Fruit fly (Drosophila melanogaster) whole organism, embryonic: ENCODE results near the gene ssp.
A peak's percentile ranks its signal among the peaks of the same experiment; 100 is the strongest.

Source experiments
- ATbp ChIP-seq: fragments of 200-800 bp; sonication (Bioruptor generic); optimal IDR thresholded peaks from 2 replicates; lab custom pipeline; 2017; ENCODE audit warnings: missing biosample characterization, mild to moderate bottlenecking, missing genetic modification characterization, missing genetic modification reagents
- Atf6 ChIP-seq: fragments of 200-800 bp; sonication (Bioruptor generic); IDR thresholded peaks from 2 replicates; pipeline ENCODE4 v1.3.6; 2022; ENCODE audit warnings: missing biosample characterization, missing genetic modification characterization
- C15 ChIP-seq: fragments of 200-800 bp; sonication (Bioruptor generic); IDR thresholded peaks from 3 replicates; pipeline ENCODE4 v1.3.6; 2022; ENCODE audit warnings: missing biosample characterization, missing genetic modification characterization
- CG10431 ChIP-seq: fragments of 200-800 bp; sonication (Bioruptor generic); optimal IDR thresholded peaks from 3 replicates; lab custom pipeline; 2018; ENCODE audit warnings: missing biosample characterization, mild to moderate bottlenecking, missing genetic modification characterization
- CG12236 ChIP-seq: fragments of 200-800 bp; sonication (Bioruptor generic); optimal IDR thresholded peaks from 2 replicates; lab custom pipeline; 2016; ENCODE audit warnings: missing biosample characterization, missing genetic modification characterization
- CG13624 ChIP-seq: fragments of 200-800 bp; sonication (Bioruptor generic); optimal IDR thresholded peaks from 2 replicates; lab custom pipeline; 2016; ENCODE audit warnings: missing biosample characterization, missing genetic modification characterization
- CG14667 ChIP-seq: fragments of 200-800 bp; sonication (Bioruptor generic); IDR thresholded peaks from 2 replicates; pipeline ENCODE4 v1.3.6; 2022; ENCODE audit warnings: missing biosample characterization, missing genetic modification characterization
- CG17186 ChIP-seq: fragments of 200-800 bp; sonication (Bioruptor generic); optimal IDR thresholded peaks from 3 replicates; lab custom pipeline; 2017; ENCODE audit warnings: missing biosample characterization, missing genetic modification reagents, missing genetic modification characterization
- CG17568 ChIP-seq: fragments of 200-800 bp; sonication (Bioruptor generic); optimal IDR thresholded peaks from 2 replicates; lab custom pipeline; 2018; ENCODE audit warnings: missing biosample characterization, mild to moderate bottlenecking, missing genetic modification characterization, moderate library complexity
- CG17802 ChIP-seq: fragments of 200-800 bp; sonication (Bioruptor generic); optimal IDR thresholded peaks from 2 replicates; lab custom pipeline; 2018; ENCODE audit warnings: missing biosample characterization, mild to moderate bottlenecking, missing genetic modification characterization, moderate library complexity
- CG18619 ChIP-seq: fragments of 200-800 bp; sonication (Bioruptor generic); optimal IDR thresholded peaks from 3 replicates; lab custom pipeline; 2017; ENCODE audit warnings: missing biosample characterization, mild to moderate bottlenecking, missing genetic modification characterization
- CG2116 ChIP-seq: fragments of 200-800 bp; sonication (Bioruptor generic); optimal IDR thresholded peaks from 3 replicates; lab custom pipeline; 2018; ENCODE audit warnings: missing biosample characterization, mild to moderate bottlenecking, missing genetic modification characterization
- CG30020 ChIP-seq: fragments of 200-800 bp; optimal IDR thresholded peaks from 2 replicates; lab custom pipeline; 2019; ENCODE audit warnings: missing biosample characterization, mild to moderate bottlenecking, missing genetic modification characterization, moderate library complexity
- CG31224 ChIP-seq: fragments of 200-800 bp; sonication (Bioruptor generic); IDR thresholded peaks from 2 replicates; pipeline ENCODE4 v1.3.6; 2022; ENCODE audit warnings: missing biosample characterization, missing genetic modification characterization
- CG4707 ChIP-seq: fragments of 200-800 bp; sonication (Bioruptor generic); optimal IDR thresholded peaks from 2 replicates; lab custom pipeline; 2018; ENCODE audit warnings: missing biosample characterization, mild to moderate bottlenecking, missing genetic modification characterization, moderate library complexity
- CG6654 ChIP-seq: fragments of 200-800 bp; sonication (Bioruptor generic); optimal IDR thresholded peaks from 2 replicates; lab custom pipeline; 2017; ENCODE audit warnings: missing biosample characterization, mild to moderate bottlenecking, missing genetic modification characterization
- CG7271 ChIP-seq: fragments of 200-800 bp; sonication (Bioruptor generic); optimal IDR thresholded peaks from 2 replicates; lab custom pipeline; 2018; ENCODE audit warnings: missing biosample characterization, mild to moderate bottlenecking, missing genetic modification characterization, moderate library complexity
- CG7556 ChIP-seq: fragments of 200-800 bp; sonication (Bioruptor generic); optimal IDR thresholded peaks from 2 replicates; lab custom pipeline; 2017; ENCODE audit warnings: missing biosample characterization, mild to moderate bottlenecking, missing genetic modification characterization
- CG7745 ChIP-seq: fragments of 200-800 bp; sonication (Bioruptor generic); optimal IDR thresholded peaks from 2 replicates; lab custom pipeline; 2018; ENCODE audit warnings: missing biosample characterization, mild to moderate bottlenecking, missing genetic modification characterization, moderate library complexity
- CG8765 ChIP-seq: fragments of 200-800 bp; sonication (Bioruptor generic); IDR thresholded peaks from 2 replicates; pipeline ENCODE4 v1.3.6; 2022; ENCODE audit warnings: missing biosample characterization, missing genetic modification characterization
- CHES-1-like ChIP-seq: fragments of 200-800 bp; sonication (Bioruptor generic); optimal IDR thresholded peaks from 2 replicates; lab custom pipeline; 2016; ENCODE audit warnings: missing biosample characterization, missing genetic modification characterization
- E2f2 ChIP-seq: fragments of 200-800 bp; sonication (Bioruptor generic); IDR thresholded peaks from 2 replicates; pipeline ENCODE4 v1.3.6; 2022; ENCODE audit warnings: missing biosample characterization, missing genetic modification characterization
- Fer2 ChIP-seq: fragments of 200-800 bp; sonication (Bioruptor generic); optimal IDR thresholded peaks from 2 replicates; lab custom pipeline; 2018; ENCODE audit warnings: missing biosample characterization, mild to moderate bottlenecking, missing genetic modification characterization, moderate library complexity
- HLHmδ ChIP-seq: fragments of 200-800 bp; sonication (Bioruptor generic); optimal IDR thresholded peaks from 2 replicates; lab custom pipeline; 2018; ENCODE audit warnings: missing biosample characterization, mild to moderate bottlenecking, missing genetic modification characterization, moderate library complexity
- NC2β ChIP-seq: fragments of 200-800 bp; sonication (Bioruptor generic); optimal IDR thresholded peaks from 2 replicates; lab custom pipeline; 2016; ENCODE audit warnings: missing biosample characterization, missing genetic modification characterization
- Nf-YC ChIP-seq: fragments of 200-800 bp; optimal IDR thresholded peaks from 3 replicates; lab custom pipeline; 2019; ENCODE audit warnings: missing biosample characterization, mild to moderate bottlenecking, missing genetic modification characterization, moderate library complexity
- NfI ChIP-seq: fragments of 200-800 bp; sonication (Bioruptor generic); optimal IDR thresholded peaks from 3 replicates; lab custom pipeline; 2018; ENCODE audit warnings: missing biosample characterization, mild to moderate bottlenecking, missing genetic modification characterization, moderate library complexity
- Six4 ChIP-seq: fragments of 200-800 bp; sonication (Bioruptor generic); optimal IDR thresholded peaks from 2 replicates; lab custom pipeline; 2016; ENCODE audit warnings: missing biosample characterization, missing genetic modification characterization
- abd-A ChIP-seq: fragments of 200-800 bp; sonication (Bioruptor generic); optimal IDR thresholded peaks from 3 replicates; lab custom pipeline; 2019; ENCODE audit warnings: missing biosample characterization, mild to moderate bottlenecking, missing genetic modification characterization, moderate library complexity
- br ChIP-seq: fragments of >200 bp; optimal IDR thresholded peaks from 2 replicates; lab custom pipeline; 2017
- chm ChIP-seq: fragments of 200-800 bp; sonication (Bioruptor generic); IDR thresholded peaks from 2 replicates; pipeline ENCODE4 v1.3.6; 2022; ENCODE audit warnings: missing biosample characterization, missing genetic modification characterization
- ci ChIP-seq: fragments of 200-800 bp; sonication (Bioruptor generic); IDR thresholded peaks from 3 replicates; pipeline ENCODE4 v1.3.6; 2022; ENCODE audit warnings: missing biosample characterization, missing genetic modification characterization
- ems ChIP-seq: fragments of 200-800 bp; sonication (Bioruptor generic); optimal IDR thresholded peaks from 3 replicates; lab custom pipeline; 2016; ENCODE audit warnings: missing biosample characterization, missing genetic modification characterization
- eyg ChIP-seq: fragments of 200-800 bp; sonication (Bioruptor generic); optimal IDR thresholded peaks from 3 replicates; lab custom pipeline; 2016; ENCODE audit warnings: missing biosample characterization, missing genetic modification characterization
- ftz-f1 ChIP-seq: fragments of 200-800 bp; sonication (Bioruptor generic); optimal IDR thresholded peaks from 2 replicates; lab custom pipeline; 2016; ENCODE audit warnings: missing biosample characterization, missing genetic modification characterization
- gem ChIP-seq: fragments of 200-800 bp; sonication (Bioruptor generic); optimal IDR thresholded peaks from 2 replicates; lab custom pipeline; 2019; ENCODE audit warnings: missing biosample characterization, mild to moderate bottlenecking, missing genetic modification characterization, moderate library complexity
- gfzf ChIP-seq: fragments of 200-800 bp; sonication (Bioruptor generic); optimal IDR thresholded peaks from 2 replicates; lab custom pipeline; 2016; ENCODE audit warnings: missing biosample characterization, mild to moderate bottlenecking, missing genetic modification characterization, moderate library complexity
- her ChIP-seq: fragments of 200-800 bp; sonication (Bioruptor generic); optimal IDR thresholded peaks from 2 replicates; lab custom pipeline; 2016; ENCODE audit warnings: missing biosample characterization, missing genetic modification characterization
- ind ChIP-seq: fragments of 200-800 bp; sonication (Bioruptor generic); optimal IDR thresholded peaks from 3 replicates; lab custom pipeline; 2016; ENCODE audit warnings: missing biosample characterization, missing genetic modification characterization
- lab ChIP-seq: fragments of 200-800 bp; sonication (Bioruptor generic); optimal IDR thresholded peaks from 3 replicates; lab custom pipeline; 2017; ENCODE audit warnings: missing biosample characterization, missing genetic modification characterization, mild to moderate bottlenecking, moderate library complexity, missing genetic modification reagents
- lbe ChIP-seq: fragments of 200-800 bp; sonication (Bioruptor generic); optimal IDR thresholded peaks from 2 replicates; lab custom pipeline; 2016; ENCODE audit warnings: missing biosample characterization, mild to moderate bottlenecking, missing genetic modification characterization
- mirr ChIP-seq: fragments of 200-800 bp; sonication (Bioruptor generic); optimal IDR thresholded peaks from 3 replicates; lab custom pipeline; 2018; ENCODE audit warnings: missing biosample characterization, mild to moderate bottlenecking, missing genetic modification characterization
- pan ChIP-seq, 4 experiments: fragments of >200 bp in 3 of 4; fragments of 200-800 bp in 1 of 4; sonication (Bioruptor generic) in 1 of 4; optimal IDR thresholded peaks in 3 of 4; IDR thresholded peaks in 1 of 4; 2 replicates each; pipeline versions ENCODE4 v1.3.6 to Lab custom; 2017 to 2022; ENCODE audit warnings: missing biosample characterization in 2 of 4, missing genetic modification characterization in 2 of 4, mixed read lengths in 1 of 4
- rib ChIP-seq: fragments of 200-800 bp; sonication (Bioruptor generic); IDR thresholded peaks from 2 replicates; pipeline ENCODE4 v1.3.6; 2022; ENCODE audit warnings: missing biosample characterization, missing genetic modification characterization
- ro ChIP-seq: fragments of 200-800 bp; sonication (Bioruptor generic); IDR thresholded peaks from 2 replicates; pipeline ENCODE4 v1.3.6; 2022; ENCODE audit warnings: missing biosample characterization, missing genetic modification characterization
- salm ChIP-seq: fragments of 200-800 bp; sonication (Bioruptor generic); optimal IDR thresholded peaks from 2 replicates; lab custom pipeline; 2018; ENCODE audit warnings: missing biosample characterization, mild to moderate bottlenecking, missing genetic modification characterization
- sd ChIP-seq: fragments of 200-800 bp; sonication (Bioruptor generic); optimal IDR thresholded peaks from 3 replicates; lab custom pipeline; 2018; ENCODE audit warnings: missing biosample characterization, mild to moderate bottlenecking, missing genetic modification characterization, moderate library complexity
- so ChIP-seq: fragments of 200-800 bp; sonication (Bioruptor generic); IDR thresholded peaks from 3 replicates; pipeline ENCODE4 v1.3.6; 2022; ENCODE audit warnings: missing biosample characterization, missing genetic modification characterization
- vfl ChIP-seq: fragments of 200-800 bp; sonication (Bioruptor generic); optimal IDR thresholded peaks from 2 replicates; lab custom pipeline; 2016; ENCODE audit warnings: missing biosample characterization, missing genetic modification characterization
- wor ChIP-seq: fragments of 200-800 bp; sonication (Bioruptor generic); IDR thresholded peaks from 2 replicates; pipeline ENCODE4 v1.3.6; 2022; ENCODE audit warnings: missing biosample characterization, missing genetic modification characterization
- zfh1 ChIP-seq: fragments of 200-800 bp; sonication (Bioruptor generic); IDR thresholded peaks from 3 replicates; pipeline ENCODE4 v1.3.6; 2022; ENCODE audit warnings: missing biosample characterization, missing genetic modification characterization
- zfh2 ChIP-seq: fragments of 200-800 bp; sonication (Bioruptor generic); optimal IDR thresholded peaks from 2 replicates; lab custom pipeline; 2016; ENCODE audit warnings: missing biosample characterization, missing genetic modification characterization

ssp gene

DNA sequence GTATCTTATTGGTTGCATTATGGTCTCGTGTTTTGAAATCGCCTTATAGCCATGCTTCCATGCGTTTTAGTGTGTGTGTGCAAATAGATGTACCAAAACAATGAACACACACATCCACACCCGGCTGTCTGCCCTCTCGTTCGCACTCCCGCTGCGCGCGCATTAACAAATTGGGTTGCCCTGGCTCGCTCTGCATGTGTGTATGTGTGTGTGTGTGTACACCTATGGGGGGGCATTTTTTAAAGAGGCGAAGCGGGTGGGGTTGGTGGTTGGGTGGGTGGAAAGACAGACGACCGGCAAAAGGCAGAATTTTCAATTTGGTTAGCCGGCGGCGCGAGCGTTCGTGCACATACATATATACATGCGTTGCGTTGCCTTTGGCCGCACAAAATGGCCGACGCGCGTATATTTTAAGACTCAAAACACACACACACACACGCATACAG is 6.1 kb downstream of the ssp start (continued):
- TF ChIP-seq rib (GFP tag; lab: Robert Waterston, UW) (no peak), vfl (GFP tag; lab: Kevin White, UChicago) (no peak), br (lab: Kevin White, UChicago) (no peak), Six4 (GFP tag; lab: Kevin White, UChicago) (no peak), Atf6 (peak; percentile 22; the same call in 1 of the 2 replicates), ind (GFP tag; lab: Kevin White, UChicago) (no peak), Fer2 (no peak), NfI (GFP tag; lab: Kevin White, UChicago) (no peak), ftz-f1 (GFP tag; lab: Kevin White, UChicago) (peak; percentile 41), CG8765 (GFP tag; lab: Robert Waterston, UW) (no peak), C15 (GFP tag; lab: Robert Waterston, UW) (no peak), ATbp (no peak), CG30020 (tag; lab: Kevin White, UChicago) (no peak), CG4707 (GFP tag; lab: Kevin White, UChicago) (no peak), ci (GFP tag; lab: Robert Waterston, UW) (peak; percentile 66), CG14667 (no peak), mirr (peak; percentile 91), eyg (GFP tag; lab: Kevin White, UChicago) (no peak), ems (GFP tag; lab: Kevin White, UChicago) (no peak), her (GFP tag; lab: Kevin White, UChicago) (no peak), HLHmδ (GFP tag; lab: Kevin White, UChicago) (no peak), CHES-1-like (GFP tag; lab: Kevin White, UChicago) (no peak), pan (optimal IDR thresholded peaks at IDR 0.05; lab: Kevin White, UChicago) (no peak), pan (GFP tag; optimal IDR thresholded peaks at IDR 0.05 in 1 of 2, IDR thresholded peaks at IDR 0.05 in 1 of 2) (peak in 1 of 2 experiments; percentile 11), wor (GFP tag; lab: Robert Waterston, UW) (no peak), zfh2 (no peak), E2f2 (GFP tag; lab: Robert Waterston, UW) (peak; percentile 16), CG17568 (GFP tag; lab: Kevin White, UChicago) (peak; percentile 40), CG18619 (GFP tag; lab: Kevin White, UChicago) (no peak), NC2β (GFP tag; lab: Kevin White, UChicago) (no peak), Nf-YC (tag; lab: Kevin White, UChicago) (peak; percentile 86), CG17186 (peak; percentile 14), CG10431 (no peak), zfh1 (GFP tag; lab: Robert Waterston, UW) (no peak), gem (no peak), ro (GFP tag; lab: Robert Waterston, UW) (no peak), abd-A (tag; lab: Kevin White, UChicago) (no peak), CG13624 (GFP tag; lab: Kevin White, UChicago) (no peak), CG7556 (no peak), CG7745 (tag; lab: Kevin White, UChicago) (no peak), gfzf (GFP tag; lab: Kevin White, UChicago) (no peak), CG12236 (GFP tag; lab: Kevin White, UChicago) (no peak), salm (tag; lab: Kevin White, UChicago) (peak; percentile 43), CG31224 (GFP tag; lab: Robert Waterston, UW) (no peak), CG6654 (GFP tag; lab: Kevin White, UChicago) (no peak), sd (tag; lab: Kevin White, UChicago) (peak; percentile 93), CG7271 (tag; lab: Kevin White, UChicago) (no peak), CG17802 (tag; lab: Kevin White, UChicago) (no peak), so (GFP tag; lab: Robert Waterston, UW) (no peak), lbe (GFP tag; lab: Kevin White, UChicago) (no peak), lab (GFP tag; lab: Kevin White, UChicago) (no peak), chm (GFP tag; lab: Robert Waterston, UW) (peak; percentile 40; the same call in 1 of the 2 replicates), CG2116 (GFP tag; lab: Kevin White, UChicago) (no peak)
